Fruit fly (Drosophila melanogaster): ENCODE measurements around the gene Gnpnat.

Gene Gnpnat

DNA sequence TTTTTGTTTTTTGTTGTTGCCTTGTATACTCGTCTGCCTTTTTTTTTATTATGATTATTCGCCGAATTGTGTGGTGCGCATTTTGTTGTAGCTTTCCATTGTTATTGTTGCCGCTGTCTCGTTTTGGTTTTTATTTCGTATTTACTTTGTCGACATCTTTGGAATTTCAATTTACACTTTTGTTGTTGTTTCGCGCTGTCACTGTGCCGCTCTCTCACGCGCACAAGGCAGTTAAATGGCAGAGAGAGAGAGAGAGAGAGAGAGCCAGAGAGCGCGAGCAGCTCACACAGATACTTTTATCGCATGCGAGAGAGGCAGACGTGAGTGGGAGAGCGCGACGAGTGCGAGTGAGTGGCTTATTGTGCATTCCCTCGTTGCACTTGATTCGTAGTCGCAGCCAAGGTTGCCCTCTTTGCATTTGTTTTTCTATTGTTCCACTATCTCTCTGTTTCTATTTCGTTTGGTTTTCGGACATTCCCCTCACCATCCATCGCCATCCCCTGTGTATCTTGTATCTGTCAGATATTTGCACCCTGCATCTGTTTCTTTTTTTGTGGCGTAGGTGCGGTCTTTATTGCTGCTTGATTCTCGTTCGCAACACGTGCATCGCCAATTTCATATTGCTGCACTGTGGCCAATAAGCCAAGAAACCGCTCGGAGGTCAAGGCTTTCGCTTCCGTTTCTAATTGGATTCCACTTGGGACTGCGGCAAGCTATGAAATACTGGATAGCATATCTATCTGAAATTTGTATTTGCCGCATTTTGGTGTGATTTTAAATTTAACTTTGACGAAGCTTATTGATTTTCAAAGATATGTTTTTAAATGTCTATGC lies 36.5 kb downstream of the Gnpnat start (continued):
- TF ChIP-seq scrt (GFP tag; optimal IDR thresholded peaks at IDR 0.05) = no peak
- TF ChIP-seq CG8290 (GFP tag; optimal IDR thresholded peaks at IDR 0.05) = no peak
- peak in 1 of 2 experiments; percentile 21 for TF ChIP-seq CG8290 (tag; optimal IDR thresholded peaks at IDR 0.05)
- TF ChIP-seq D (optimal IDR thresholded peaks at IDR 0.05) = peak; percentile 87
- no peak for TF ChIP-seq D (GFP tag; optimal IDR thresholded peaks at IDR 0.05)
- peak; percentile 23 for TF ChIP-seq B-H2 (GFP tag; optimal IDR thresholded peaks at IDR 0.05)
- TF ChIP-seq nerfin-1 (tag; optimal IDR thresholded peaks at IDR 0.05) = peak; percentile 78
- TF ChIP-seq Rfx (GFP tag; IDR thresholded peaks at IDR 0.05) = peak; percentile 25; the same call in 1 of the 2 replicates
- TF ChIP-seq Xbp1 (GFP tag; optimal IDR thresholded peaks at IDR 0.05) = no peak
- peak; percentile 38 for TF ChIP-seq cad (GFP tag; optimal IDR thresholded peaks at IDR 0.05)
- no peak for TF ChIP-seq vfl (GFP tag; optimal IDR thresholded peaks at IDR 0.05)
- no peak for TF ChIP-seq pita (GFP tag; optimal IDR thresholded peaks at IDR 0.05)
- no peak for TF ChIP-seq al (GFP tag; IDR thresholded peaks at IDR 0.05)
- TF ChIP-seq CG2875 (GFP tag; optimal IDR thresholded peaks at IDR 0.05) = no peak
- no peak for TF ChIP-seq shn (GFP tag; optimal IDR thresholded peaks at IDR 0.05)
- TF ChIP-seq CG1529 (GFP tag; optimal IDR thresholded peaks at IDR 0.05) = no peak
- TF ChIP-seq chinmo (GFP tag; IDR thresholded peaks at IDR 0.05; ENCODE audit: partially characterized antibody) = peak; percentile 97
- TF ChIP-seq insv (GFP tag; optimal IDR thresholded peaks at IDR 0.05) = peak; percentile 44 to 91
- TF ChIP-seq crol (GFP tag; IDR thresholded peaks at IDR 0.05) = peak; percentile 70; the same call in 1 of the 2 replicates
- peak; percentile 56 for TF ChIP-seq unc-4 (GFP tag; IDR thresholded peaks at IDR 0.05; ENCODE audit: partially characterized antibody)
- TF ChIP-seq CG1832 (GFP tag; optimal IDR thresholded peaks at IDR 0.05) = peak; percentile 19
- TF ChIP-seq NFAT (GFP tag; IDR thresholded peaks at IDR 0.05) = peak; percentile 3; the same call in 1 of the 2 replicates
- peak; percentile 71 for TF ChIP-seq bbx (GFP tag; IDR thresholded peaks at IDR 0.05; ENCODE audit: partially characterized antibody)
- peak; percentile 55 for TF ChIP-seq corto (GFP tag; optimal IDR thresholded peaks at IDR 0.05)
- peak; percentile 84 for TF ChIP-seq lbe (GFP tag; optimal IDR thresholded peaks at IDR 0.05)
- TF ChIP-seq CG33557 (GFP tag; optimal IDR thresholded peaks at IDR 0.05) = peak; percentile 43
- peak; percentile 76 for TF ChIP-seq abd-A (tag; optimal IDR thresholded peaks at IDR 0.05)
- no peak for TF ChIP-seq Asciz (GFP tag; optimal IDR thresholded peaks at IDR 0.05)
- TF ChIP-seq seq (GFP tag; IDR thresholded peaks at IDR 0.05) = no peak; the same call in 1 of the 2 replicates
- peak; percentile 29; the same call in 1 of the 2 replicates for TF ChIP-seq CG14014 (GFP tag; IDR thresholded peaks at IDR 0.05)
- TF ChIP-seq Blimp-1 (GFP tag; optimal IDR thresholded peaks at IDR 0.05) = no peak
- no peak for TF ChIP-seq Dref (GFP tag; IDR thresholded peaks at IDR 0.05)
- no peak for TF ChIP-seq CG31388 (GFP tag; optimal IDR thresholded peaks at IDR 0.05)
- TF ChIP-seq pan (optimal IDR thresholded peaks at IDR 0.05) = no peak
- peak in 1 of 2 experiments; percentile 34 for TF ChIP-seq pan (GFP tag; optimal IDR thresholded peaks at IDR 0.05 in 1 of 2, IDR thresholded peaks at IDR 0.05 in 1 of 2)
- peak; percentile 13; the same call in 1 of the 3 replicates for TF ChIP-seq Dbx (GFP tag; IDR thresholded peaks at IDR 0.05)
- TF ChIP-seq CG17186 (GFP tag; optimal IDR thresholded peaks at IDR 0.05) = no peak
- TF ChIP-seq sens (GFP tag) = peak; percentile 31
- TF ChIP-seq tio (GFP tag; optimal IDR thresholded peaks at IDR 0.05) = no peak
- peak; percentile 83 for TF ChIP-seq Tbp (GFP tag; optimal IDR thresholded peaks at IDR 0.05)
- no peak for TF ChIP-seq HmgD (GFP tag; optimal IDR thresholded peaks at IDR 0.05)
- no peak for TF ChIP-seq sim (GFP tag; IDR thresholded peaks at IDR 0.05)
- peak; percentile 46 for TF ChIP-seq kni (GFP tag; optimal IDR thresholded peaks at IDR 0.05)
- no peak for TF ChIP-seq NC2β (GFP tag; optimal IDR thresholded peaks at IDR 0.05)
- no peak for TF ChIP-seq CG13123 (GFP tag; optimal IDR thresholded peaks at IDR 0.05)
- no peak for TF ChIP-seq sug (tag; optimal IDR thresholded peaks at IDR 0.05)
- no peak for TF ChIP-seq repo (GFP tag; optimal IDR thresholded peaks at IDR 0.05)
- no peak for TF ChIP-seq CkIIα-i1 (GFP tag; IDR thresholded peaks at IDR 0.05)
- no peak for TF ChIP-seq CG4404 (GFP tag; IDR thresholded peaks at IDR 0.05)
- no peak for TF ChIP-seq Eip74EF (GFP tag; optimal IDR thresholded peaks at IDR 0.05)
